Worm (Caenorhabditis elegans) whole organism, young adult: ENCODE results near the gene ttr-57.

Experiments used
- athp-1 ChIP-seq: sonication (generic microtip); optimal IDR thresholded peaks from 2 replicates; lab custom pipeline; 2017; ENCODE audit warnings: mild to moderate bottlenecking, missing genetic modification characterization, missing compliant biosample characterization
- bed-1 ChIP-seq: fragments of 200-800 bp; sonication (Bioruptor generic); IDR thresholded peaks from 2 replicates; pipeline ENCODE4 v1.3.6; 2022; ENCODE audit warnings: missing genetic modification reagents, missing genetic modification characterization, missing compliant biosample characterization
- ceh-100 ChIP-seq: fragments of 200-800 bp; sonication (Bioruptor generic); IDR thresholded peaks from 2 replicates; pipeline ENCODE4 v1.3.6; 2022; ENCODE audit warnings: missing genetic modification reagents, missing genetic modification characterization, missing compliant biosample characterization
- ceh-40 ChIP-seq: fragments of 200-800 bp; sonication (Bioruptor generic); IDR thresholded peaks from 2 replicates; pipeline ENCODE4 v1.3.6; 2022; ENCODE audit warnings: missing genetic modification characterization, missing compliant biosample characterization
- ceh-79 ChIP-seq: sonication (generic microtip); optimal IDR thresholded peaks from 2 replicates; lab custom pipeline; 2017; ENCODE audit warnings: mild to moderate bottlenecking, missing genetic modification characterization, missing compliant biosample characterization
- nfyb-1 ChIP-seq: fragments of 200-800 bp; sonication (Bioruptor generic); IDR thresholded peaks from 2 replicates; pipeline ENCODE4 v1.3.6; 2022; ENCODE audit warnings: missing genetic modification reagents, missing genetic modification characterization, missing compliant biosample characterization
- sea-2 ChIP-seq: fragments of 200-800 bp; sonication (Bioruptor generic); IDR thresholded peaks from 2 replicates; pipeline ENCODE4 v1.3.6; 2022; ENCODE audit warnings: missing genetic modification characterization, missing compliant biosample characterization
- snpc-4 ChIP-seq, 5 experiments: fragments of 150-350 bp in 1 of 5; sonication (generic microtip) in 4 of 5; optimal IDR thresholded peaks; 2 replicates each; lab custom pipeline; 2014 to 2018; ENCODE audit warnings: missing genetic modification characterization in 5 of 5, missing biosample characterization in 3 of 5, antibody characterized with exemption in 2 of 5, mild to moderate bottlenecking in 2 of 5, missing compliant biosample characterization in 2 of 5, missing genotype in 2 of 5, moderate library complexity in 2 of 5, missing genetic modification reagents in 1 of 5
- tbx-9 ChIP-seq: sonication (generic microtip); optimal IDR thresholded peaks from 2 replicates; lab custom pipeline; 2016; ENCODE audit warnings: borderline replicate concordance, missing genetic modification characterization, inconsistent platforms, missing compliant biosample characterization
- unc-130 ChIP-seq: sonication (generic microtip); optimal IDR thresholded peaks from 2 replicates; lab custom pipeline; 2016; ENCODE audit warnings: missing genetic modification reagents, missing genetic modification characterization, missing compliant biosample characterization
- unc-62 ChIP-seq: fragments of 150-350 bp; optimal IDR thresholded peaks from 2 replicates; lab custom pipeline; 2014; ENCODE audit warnings: missing biosample characterization, missing genetic modification reagents, missing genetic modification characterization

DNA sequence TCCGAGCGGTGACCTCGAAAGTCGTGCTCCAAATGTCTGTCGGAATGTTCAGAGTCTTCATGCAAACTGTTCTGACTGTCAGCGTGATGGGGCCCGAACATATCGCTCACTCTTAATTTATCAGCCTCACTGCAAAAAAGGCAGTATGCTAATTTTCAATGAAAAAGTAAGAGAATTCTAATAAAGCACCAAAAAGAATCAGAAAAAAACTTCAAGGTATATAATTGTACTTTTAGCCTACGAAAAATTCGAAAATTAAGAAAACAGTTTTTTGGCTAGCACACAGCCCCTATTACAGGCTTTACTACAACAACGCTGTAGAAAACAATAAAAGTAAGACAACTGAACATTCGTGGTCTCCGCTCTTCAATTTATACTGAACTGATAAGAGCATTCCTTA lies 43.1 kb upstream of the ttr-57 start, which contains the start of gene F26F2.1:
- TF ChIP-seq bed-1 (GFP tag; lab: Robert Waterston, UW) (no peak), unc-130 (GFP tag; lab: Kevin White, UChicago) (no peak), ceh-100 (GFP tag; lab: Robert Waterston, UW) (no peak), snpc-4 (GFP tag; optimal IDR thresholded peaks at IDR 0.05; lab: Kevin White, UChicago) (no peak), snpc-4 (tag; optimal IDR thresholded peaks at IDR 0.05; lab: Kevin White, UChicago) (no peak), ceh-40 (GFP tag; lab: Robert Waterston, UW) (no peak), unc-62 (no peak), ceh-79 (tag; lab: Kevin White, UChicago) (no peak), sea-2 (GFP tag; lab: Robert Waterston, UW) (no peak), nfyb-1 (GFP tag; lab: Robert Waterston, UW) (no peak), tbx-9 (tag; lab: Kevin White, UChicago) (no peak), athp-1 (no peak)
